Worm (Caenorhabditis elegans) whole organism, L1 larva: ENCODE results near the gene clec-126.

Experiments
- C16A3.4 ChIP-seq: fragments of 150-350 bp; optimal IDR thresholded peaks from 2 replicates; lab custom pipeline; 2014; ENCODE audit warnings: missing biosample characterization, missing genetic modification characterization
- C34B4.2 ChIP-seq: sonication (generic microtip); optimal IDR thresholded peaks from 2 replicates; lab custom pipeline; 2017; ENCODE audit warnings: mild to moderate bottlenecking, missing genetic modification characterization, missing compliant biosample characterization
- F16B12.6 ChIP-seq: fragments of 150-350 bp; optimal IDR thresholded peaks from 2 replicates; lab custom pipeline; 2014; ENCODE audit warnings: missing biosample characterization, missing genetic modification characterization
- aly-2 ChIP-seq: fragments of 150-350 bp; optimal IDR thresholded peaks from 2 replicates; lab custom pipeline; 2014; ENCODE audit warnings: missing biosample characterization, missing genetic modification characterization
- blmp-1 ChIP-seq: fragments of 150-350 bp; optimal IDR thresholded peaks from 2 replicates; lab custom pipeline; 2014; ENCODE audit warnings: missing biosample characterization, missing genetic modification characterization
- ceh-8 ChIP-seq: fragments of 200-800 bp; sonication (Bioruptor generic); optimal IDR thresholded peaks from 2 replicates; lab custom pipeline; 2018; ENCODE audit warnings: mild to moderate bottlenecking, missing genetic modification characterization, moderate library complexity, missing compliant biosample characterization
- ceh-82 ChIP-seq, 3 experiments: fragments of 150-350 bp in 1 of 3; sonication (generic microtip) in 2 of 3; optimal IDR thresholded peaks; 2 replicates each; lab custom pipeline; 2014 to 2017; ENCODE audit warnings: missing biosample characterization in 3 of 3, missing genetic modification characterization in 3 of 3
- ceh-88 ChIP-seq: fragments of 200-800 bp; sonication (Bioruptor generic); IDR thresholded peaks from 2 replicates; pipeline ENCODE4 v1.3.6; 2022; ENCODE audit warnings: missing genetic modification characterization, missing compliant biosample characterization
- dpl-1 ChIP-seq, 3 experiments: fragments of 150-350 bp in 2 of 3; sonication (generic microtip) in 1 of 3; optimal IDR thresholded peaks; 2 replicates each; lab custom pipeline; 2014 to 2017; ENCODE audit warnings: missing biosample characterization in 3 of 3, missing genetic modification characterization in 3 of 3, missing genetic modification reagents in 3 of 3
- efl-1 ChIP-seq, 4 experiments: fragments of 150-350 bp; optimal IDR thresholded peaks in 3 of 4; peaks in 1 of 4; 1 replicate in 1 of 4; 2 replicates in 3 of 4; lab custom pipeline; 2014; ENCODE audit warnings: missing biosample characterization in 2 of 4, missing genetic modification characterization in 2 of 4, missing genetic modification reagents in 2 of 4
- egl-13 ChIP-seq: sonication (generic microtip); optimal IDR thresholded peaks from 2 replicates; lab custom pipeline; 2016; ENCODE audit warnings: missing genotype, missing genetic modification reagents, missing genetic modification characterization, missing compliant biosample characterization
- elt-2 ChIP-seq: sonication (generic microtip); optimal IDR thresholded peaks from 2 replicates; lab custom pipeline; 2016; ENCODE audit warnings: missing genetic modification characterization, mild to moderate bottlenecking, inconsistent platforms, missing compliant biosample characterization, missing genetic modification reagents
- elt-3 ChIP-seq, 6 experiments: fragments of 150-350 bp in 1 of 6; sonication (generic microtip); optimal IDR thresholded peaks; 2 replicates each; lab custom pipeline; 2017 to 2018; ENCODE audit warnings: missing biosample characterization in 6 of 6, missing genetic modification characterization in 6 of 6, inconsistent platforms in 1 of 6
- ets-5 ChIP-seq: fragments of 200-800 bp; sonication (Bioruptor generic); IDR thresholded peaks from 2 replicates; pipeline ENCODE4 v1.3.6; 2022; ENCODE audit warnings: missing genetic modification characterization, missing compliant biosample characterization
- fkh-10 ChIP-seq: sonication (generic microtip); optimal IDR thresholded peaks from 2 replicates; lab custom pipeline; 2017; ENCODE audit warnings: missing biosample characterization, missing genetic modification reagents, missing genetic modification characterization
- fkh-4 ChIP-seq: sonication (generic microtip); optimal IDR thresholded peaks from 2 replicates; lab custom pipeline; 2016; ENCODE audit warnings: missing compliant biosample characterization, missing genetic modification characterization, borderline replicate concordance
- fos-1 ChIP-seq: fragments of 150-350 bp; optimal IDR thresholded peaks from 2 replicates; lab custom pipeline; 2014; ENCODE audit warnings: missing biosample characterization, missing genetic modification characterization
- grh-1 ChIP-seq: fragments of 200-800 bp; sonication (Bioruptor generic); IDR thresholded peaks from 2 replicates; pipeline ENCODE4 v1.3.6; 2022; ENCODE audit warnings: missing genetic modification reagents, missing genetic modification characterization, missing compliant biosample characterization
- hlh-17 ChIP-seq: fragments of 200-800 bp; sonication (Bioruptor generic); optimal IDR thresholded peaks from 2 replicates; lab custom pipeline; 2018; ENCODE audit warnings: missing genetic modification characterization, mild to moderate bottlenecking, missing compliant biosample characterization, moderate library complexity, borderline replicate concordance
- hpl-2 ChIP-seq: fragments of 150-350 bp; optimal IDR thresholded peaks from 2 replicates; lab custom pipeline; 2014; ENCODE audit warnings: missing biosample characterization, missing genetic modification reagents, missing genetic modification characterization
- isw-1 ChIP-seq: fragments of 200-800 bp; sonication (Bioruptor generic); IDR thresholded peaks from 2 replicates; pipeline ENCODE4 v1.3.6; 2022; ENCODE audit warnings: missing genetic modification characterization, missing compliant biosample characterization
- lin-13 ChIP-seq: fragments of 150-350 bp; optimal IDR thresholded peaks from 2 replicates; lab custom pipeline; 2014; ENCODE audit warnings: missing biosample characterization, missing genetic modification reagents, missing genetic modification characterization
- lin-14 ChIP-seq: fragments of 200-800 bp; sonication (Bioruptor generic); optimal IDR thresholded peaks from 2 replicates; lab custom pipeline; 2018; ENCODE audit warnings: mild to moderate bottlenecking, missing genetic modification characterization, moderate library complexity, missing compliant biosample characterization
- lin-15B ChIP-seq: fragments of 150-350 bp; sonication (generic microtip); optimal IDR thresholded peaks from 3 replicates; lab custom pipeline; 2014; ENCODE audit warnings: missing biosample characterization, missing genetic modification characterization
- lin-35 ChIP-seq, 2 experiments: fragments of 150-350 bp; optimal IDR thresholded peaks; 2 replicates each; lab custom pipeline; 2014; ENCODE audit warnings: missing biosample characterization in 2 of 2, missing genetic modification characterization in 2 of 2, missing genetic modification reagents in 2 of 2
- lir-3 ChIP-seq: sonication (generic microtip); optimal IDR thresholded peaks from 2 replicates; lab custom pipeline; 2016; ENCODE audit warnings: mild to moderate bottlenecking, missing genetic modification characterization, moderate library complexity, missing compliant biosample characterization; ENCODE audit not compliant: poor library complexity
- mef-2 ChIP-seq: fragments of 150-350 bp; optimal IDR thresholded peaks from 2 replicates; lab custom pipeline; 2014; ENCODE audit warnings: missing biosample characterization, missing genetic modification characterization
- nhr-20 ChIP-seq: sonication (generic microtip); optimal IDR thresholded peaks from 2 replicates; lab custom pipeline; 2016; ENCODE audit warnings: mild to moderate bottlenecking, missing genetic modification characterization, missing compliant biosample characterization
- nhr-237 ChIP-seq: fragments of 150-350 bp; optimal IDR thresholded peaks from 2 replicates; lab custom pipeline; 2014; ENCODE audit warnings: missing biosample characterization, missing genetic modification characterization
- nhr-28 ChIP-seq: fragments of 150-350 bp; optimal IDR thresholded peaks from 2 replicates; lab custom pipeline; 2014; ENCODE audit warnings: missing biosample characterization, missing genetic modification characterization
- nhr-77 ChIP-seq: fragments of 150-350 bp; optimal IDR thresholded peaks from 2 replicates; lab custom pipeline; 2014; ENCODE audit warnings: missing biosample characterization, missing genetic modification characterization
- nhr-84 ChIP-seq: sonication (generic microtip); optimal IDR thresholded peaks from 2 replicates; lab custom pipeline; 2017; ENCODE audit warnings: missing biosample characterization, missing genetic modification characterization
- nhr-85 ChIP-seq: sonication (generic microtip); peaks from one replicate; lab custom pipeline; 2016; ENCODE audit warnings: missing genetic modification characterization, inconsistent platforms, missing compliant biosample characterization
- nhr-90 ChIP-seq: sonication (generic microtip); optimal IDR thresholded peaks from 2 replicates; lab custom pipeline; 2016; ENCODE audit warnings: mild to moderate bottlenecking, missing genetic modification characterization, missing compliant biosample characterization; ENCODE audit not compliant: poor library complexity
- pag-3 ChIP-seq: sonication (generic microtip); optimal IDR thresholded peaks from 2 replicates; lab custom pipeline; 2017; ENCODE audit warnings: missing genetic modification characterization, mild to moderate bottlenecking, missing compliant biosample characterization, antibody characterized with exemption, borderline replicate concordance; ENCODE audit not compliant: insufficient read depth
- rnt-1 ChIP-seq: sonication (generic microtip); optimal IDR thresholded peaks from 2 replicates; lab custom pipeline; 2016; ENCODE audit warnings: mild to moderate bottlenecking, missing genetic modification characterization, moderate library complexity, missing compliant biosample characterization
- skn-1 ChIP-seq: fragments of 150-350 bp; optimal IDR thresholded peaks from 2 replicates; lab custom pipeline; 2014; ENCODE audit warnings: missing biosample characterization, missing genetic modification characterization
- snu-23 ChIP-seq: sonication (generic microtip); optimal IDR thresholded peaks from 2 replicates; lab custom pipeline; 2016; ENCODE audit warnings: missing genetic modification characterization, missing compliant biosample characterization
- sptf-1 ChIP-seq: fragments of 150-350 bp; optimal IDR thresholded peaks from 2 replicates; lab custom pipeline; 2014; ENCODE audit warnings: missing biosample characterization, missing genetic modification characterization
- swsn-7 ChIP-seq: sonication (generic microtip); optimal IDR thresholded peaks from 2 replicates; lab custom pipeline; 2016; ENCODE audit warnings: missing genetic modification characterization, missing compliant biosample characterization
- tbx-2 ChIP-seq: sonication (generic microtip); optimal IDR thresholded peaks from 2 replicates; lab custom pipeline; 2016; ENCODE audit warnings: missing genetic modification characterization, missing compliant biosample characterization
- tlp-1 ChIP-seq: fragments of 150-350 bp; optimal IDR thresholded peaks from 2 replicates; lab custom pipeline; 2014; ENCODE audit warnings: missing biosample characterization, missing genetic modification characterization
- unc-62 ChIP-seq: fragments of 150-350 bp; optimal IDR thresholded peaks from 2 replicates; lab custom pipeline; 2014; ENCODE audit warnings: missing biosample characterization, missing genetic modification reagents, missing genetic modification characterization
- unc-98 ChIP-seq: fragments of 200-800 bp; sonication (Bioruptor generic); IDR thresholded peaks from 2 replicates; pipeline ENCODE4 v1.3.6; 2022; ENCODE audit warnings: missing genetic modification characterization, missing compliant biosample characterization
- vab-15 ChIP-seq: sonication (generic microtip); optimal IDR thresholded peaks from 2 replicates; lab custom pipeline; 2017; ENCODE audit warnings: missing genotype, mild to moderate bottlenecking, missing genetic modification characterization, missing compliant biosample characterization
- xbp-1 ChIP-seq: sonication (generic microtip); optimal IDR thresholded peaks from 2 replicates; lab custom pipeline; 2016; ENCODE audit warnings: missing genetic modification characterization, missing compliant biosample characterization
- zag-1 ChIP-seq: fragments of 150-350 bp; optimal IDR thresholded peaks from 2 replicates; lab custom pipeline; 2014; ENCODE audit warnings: missing biosample characterization, missing genetic modification characterization
- ztf-4 ChIP-seq: fragments of 150-350 bp; optimal IDR thresholded peaks from 2 replicates; lab custom pipeline; 2014; ENCODE audit warnings: missing biosample characterization, missing genetic modification characterization

Gene clec-126

DNA sequence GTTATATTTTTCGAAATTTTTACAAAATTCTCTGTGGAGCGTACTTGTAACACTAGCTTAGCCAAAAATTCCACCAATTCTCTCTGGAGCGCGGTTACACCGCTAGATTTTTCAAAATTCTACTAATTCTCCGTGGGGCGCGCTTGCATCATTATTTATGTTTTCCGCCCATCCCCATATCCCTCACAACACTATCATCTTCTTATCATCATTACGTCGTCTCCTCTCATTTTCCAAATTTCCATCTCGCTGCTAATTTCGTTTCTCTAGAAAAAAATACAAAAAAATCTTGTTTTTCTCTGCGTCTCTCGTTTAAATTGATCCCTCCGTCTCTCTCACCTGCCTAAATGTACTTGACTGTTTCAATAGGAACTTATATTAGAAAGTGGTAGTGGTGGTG, 36.0 kb downstream of the clec-126 start:
- TF ChIP-seq nhr-20 (tag; lab: Kevin White, UChicago) (peak; percentile 55), egl-13 (no peak), nhr-84 (tag; lab: Kevin White, UChicago) (no peak), mef-2 (no peak), lir-3 (tag; lab: Kevin White, UChicago) (no peak), C34B4.2 (tag; lab: Kevin White, UChicago) (no peak), hpl-2 (GFP tag; lab: Kevin White, UChicago) (no peak), nhr-237 (tag; lab: Kevin White, UChicago) (no peak), elt-3 (tag; optimal IDR thresholded peaks at IDR 0.05; lab: Kevin White, UChicago) (peak in 2 of 6 experiments; percentile 30 to 54), fkh-10 (no peak), lin-13 (peak; percentile 0), tlp-1 (tag; lab: Kevin White, UChicago) (no peak), F16B12.6 (no peak), swsn-7 (tag; lab: Kevin White, UChicago) (no peak), ceh-88 (no peak), unc-98 (no peak), fkh-4 (tag; lab: Kevin White, UChicago) (no peak), blmp-1 (tag; lab: Kevin White, UChicago) (peak; percentile 67), zag-1 (tag; lab: Kevin White, UChicago) (no peak), nhr-90 (tag; lab: Kevin White, UChicago) (peak; percentile 27), efl-1 (optimal IDR thresholded peaks at IDR 0.05; lab: Kevin White, UChicago) (no peak), efl-1 (GFP tag; optimal IDR thresholded peaks at IDR 0.05 in 1 of 2; lab: Kevin White, UChicago) (peak in 1 of 2 experiments; percentile 19), nhr-77 (tag; lab: Kevin White, UChicago) (no peak), ets-5 (GFP tag; lab: Robert Waterston, UW) (no peak), dpl-1 (GFP tag; optimal IDR thresholded peaks at IDR 0.05; lab: Kevin White, UChicago) (peak in 1 of 3 experiments; percentile 12), elt-2 (no peak), xbp-1 (tag; lab: Kevin White, UChicago) (no peak), C16A3.4 (no peak), grh-1 (GFP tag; lab: Robert Waterston, UW) (no peak), ztf-4 (tag; lab: Kevin White, UChicago) (no peak), lin-14 (GFP tag; lab: Kevin White, UChicago) (peak; percentile 20), skn-1 (tag; lab: Kevin White, UChicago) (no peak), fos-1 (tag; lab: Kevin White, UChicago) (no peak), ceh-8 (GFP tag; lab: Kevin White, UChicago) (no peak), vab-15 (peak; percentile 18), nhr-28 (tag; lab: Kevin White, UChicago) (no peak), lin-35 (GFP tag; optimal IDR thresholded peaks at IDR 0.05; lab: Kevin White, UChicago) (peak in 1 of 2 experiments; percentile 36), tbx-2 (peak; percentile 4), lin-15B (tag; lab: Kevin White, UChicago) (no peak), sptf-1 (no peak), ceh-82 (tag; optimal IDR thresholded peaks at IDR 0.05; lab: Kevin White, UChicago) (no peak), hlh-17 (no peak), isw-1 (GFP tag; lab: Robert Waterston, UW) (no peak), unc-62 (no peak), pag-3 (tag; lab: Kevin White, UChicago) (no peak), aly-2 (tag; lab: Kevin White, UChicago) (no peak), rnt-1 (tag; lab: Kevin White, UChicago) (no peak), nhr-85 (tag; lab: Kevin White, UChicago) (peak; percentile 85), snu-23 (GFP tag; lab: Kevin White, UChicago) (peak; percentile 29)
